Fruit fly (Drosophila melanogaster): ENCODE measurements around the gene CG18477.

DNA sequence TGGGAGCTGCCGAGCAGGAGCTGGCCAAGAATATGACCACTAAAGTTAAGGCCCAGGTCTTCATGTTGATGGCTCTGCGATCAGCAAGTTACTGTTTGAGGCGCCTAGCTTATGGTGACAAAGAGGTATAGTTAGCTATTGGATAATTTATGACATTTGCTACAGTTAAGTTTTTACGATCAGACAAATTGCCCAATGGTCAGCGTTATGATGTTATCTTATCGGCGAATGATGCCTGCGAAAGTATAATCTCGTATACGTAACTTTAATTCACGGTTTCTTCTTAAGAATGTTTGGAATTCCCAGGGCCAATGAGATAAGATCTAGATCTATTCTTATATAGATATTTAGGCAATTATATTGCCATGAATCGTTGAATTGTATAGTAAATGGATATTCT, 46.1 kb upstream of the CG18477 start, which contains the start of gene CG15254:
- TF ChIP-seq h (optimal IDR thresholded peaks at IDR 0.05) (no peak), Myc (optimal IDR thresholded peaks at IDR 0.05) (no peak), psq (optimal IDR thresholded peaks at IDR 0.05) (no peak), insv (optimal IDR thresholded peaks at IDR 0.05) (no peak), Sin3A (optimal IDR thresholded peaks at IDR 0.05) (no peak)
